Worm (Caenorhabditis elegans): ENCODE data around the gene rpl-39.

- TF ChIP-seq unc-62 (GFP tag; optimal IDR thresholded peaks at IDR 0.05) (no peak), nhr-237 (tag; optimal IDR thresholded peaks at IDR 0.05) (no peak), ZK546.5 (tag; optimal IDR thresholded peaks at IDR 0.05) (no peak), ztf-4 (tag; optimal IDR thresholded peaks at IDR 0.05) (no peak), ztf-11 (tag; optimal IDR thresholded peaks at IDR 0.05) (no peak), ama-1 (optimal IDR thresholded peaks at IDR 0.05) (no peak), snpc-4 (tag; optimal IDR thresholded peaks at IDR 0.05) (no peak), lin-39 (tag; optimal IDR thresholded peaks at IDR 0.05) (no peak), blmp-1 (tag; optimal IDR thresholded peaks at IDR 0.05; ENCODE audit: insufficient read depth) (no peak), elt-1 (tag; optimal IDR thresholded peaks at IDR 0.05) (no peak), fos-1 (tag; optimal IDR thresholded peaks at IDR 0.05) (peak; percentile 45), nhr-77 (tag; optimal IDR thresholded peaks at IDR 0.05) (no peak), aly-2 (tag; optimal IDR thresholded peaks at IDR 0.05) (no peak)
Observed at ce11 chrV:7804064-7804800, 28.4 kb upstream of the rpl-39 start, which contains the start of gene uvs-1.

All from whole organism, L2 larva.